Fruit fly (Drosophila melanogaster): ENCODE results near the gene Sfp24Bb.

The Sfp24Bb gene

DNA sequence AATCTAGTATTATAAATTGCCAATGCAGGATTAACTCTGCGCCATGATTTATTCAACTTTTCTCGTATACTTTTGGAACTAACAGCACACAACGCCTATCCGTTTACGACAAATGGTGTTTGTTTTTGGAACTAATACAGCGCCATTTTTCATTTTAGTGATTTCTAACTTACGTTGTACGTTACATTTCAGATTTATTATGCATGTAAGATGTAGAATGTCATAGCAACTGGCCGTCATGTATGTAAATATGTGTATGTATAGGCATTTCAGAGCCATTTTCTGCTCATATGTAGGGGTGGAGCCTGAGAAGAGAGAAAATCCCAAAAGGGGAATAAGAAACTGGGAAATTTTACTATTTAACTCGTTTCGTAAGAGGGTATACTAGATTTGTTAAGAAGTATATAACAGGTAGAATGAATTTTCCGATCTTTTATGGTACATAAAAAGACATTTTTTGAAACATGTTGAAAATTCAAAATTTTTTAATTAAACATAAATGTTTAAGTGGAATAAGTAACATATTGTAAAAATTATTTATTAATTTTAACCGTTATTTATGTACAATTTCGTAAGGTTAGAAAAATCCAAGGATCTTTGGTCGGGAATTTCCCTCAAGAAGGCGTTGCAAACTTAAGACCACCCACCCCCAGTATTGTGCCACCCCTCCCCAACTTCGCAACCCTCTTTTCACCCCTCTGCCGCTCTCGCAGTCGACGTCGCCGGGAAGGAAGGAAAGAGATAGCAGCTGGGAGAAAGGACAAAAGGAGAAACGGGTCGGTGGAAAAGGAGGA lies 12.0 kb downstream of the Sfp24Bb start (continued):
- TF ChIP-seq Hey (tag; optimal IDR thresholded peaks at IDR 0.05) = no peak
- TF ChIP-seq CG8359 (GFP tag; optimal IDR thresholded peaks at IDR 0.05; ENCODE audit: borderline replicate concordance) = no peak
- no peak for TF ChIP-seq pb (GFP tag; optimal IDR thresholded peaks at IDR 0.05)
- no peak for TF ChIP-seq Lim3 (GFP tag; IDR thresholded peaks at IDR 0.05)
- TF ChIP-seq Dbx (GFP tag; IDR thresholded peaks at IDR 0.05) = peak; percentile 81
- no peak for TF ChIP-seq hkb (optimal IDR thresholded peaks at IDR 0.05)
- TF ChIP-seq hkb (GFP tag; IDR thresholded peaks at IDR 0.05) = peak; percentile 34; the same call in 1 of the 2 replicates
- TF ChIP-seq CG10431 (GFP tag; optimal IDR thresholded peaks at IDR 0.05) = no peak
- TF ChIP-seq schlank (tag; optimal IDR thresholded peaks at IDR 0.05) = no peak
- TF ChIP-seq CG17568 (GFP tag; optimal IDR thresholded peaks at IDR 0.05) = no peak
- TF ChIP-seq CG8290 (GFP tag; optimal IDR thresholded peaks at IDR 0.05) = peak; percentile 66
- TF ChIP-seq CG8290 (tag; optimal IDR thresholded peaks at IDR 0.05) = peak in 1 of 2 experiments; percentile 87
- no peak for TF ChIP-seq Mad (GFP tag; optimal IDR thresholded peaks at IDR 0.05)
- no peak for TF ChIP-seq CG7372 (GFP tag; IDR thresholded peaks at IDR 0.05)
- TF ChIP-seq Dll (GFP tag; IDR thresholded peaks at IDR 0.05; ENCODE audit: partially characterized antibody) = no peak
- TF ChIP-seq pan (optimal IDR thresholded peaks at IDR 0.05) = no peak
- peak in 1 of 2 experiments; percentile 35 for TF ChIP-seq pan (GFP tag; optimal IDR thresholded peaks at IDR 0.05 in 1 of 2, IDR thresholded peaks at IDR 0.05 in 1 of 2)
- TF ChIP-seq CG4730 (GFP tag; IDR thresholded peaks at IDR 0.05) = peak; percentile 38; the same call in 1 of the 2 replicates
- peak; percentile 63; the same call in 1 of the 2 replicates for TF ChIP-seq CG9932 (GFP tag; IDR thresholded peaks at IDR 0.05)
- TF ChIP-seq yki (optimal IDR thresholded peaks at IDR 0.05) = peak; percentile 32
- TF ChIP-seq CG2116 (GFP tag; optimal IDR thresholded peaks at IDR 0.05) = no peak
- no peak for TF ChIP-seq fru (optimal IDR thresholded peaks at IDR 0.05)
- no peak for TF ChIP-seq hb (GFP tag; IDR thresholded peaks at IDR 0.05; ENCODE audit: partially characterized antibody)
- no peak for TF ChIP-seq emc (GFP tag; optimal IDR thresholded peaks at IDR 0.05)
- peak; percentile 15 for TF ChIP-seq CG3838 (GFP tag; optimal IDR thresholded peaks at IDR 0.05)
- TF ChIP-seq CG12391 (tag; optimal IDR thresholded peaks at IDR 0.05) = peak; percentile 40
- TF ChIP-seq psq (GFP tag; optimal IDR thresholded peaks at IDR 0.05) = no peak
- TF ChIP-seq sqz (GFP tag; optimal IDR thresholded peaks at IDR 0.05) = no peak
- peak; percentile 15; the same call in 1 of the 2 replicates for TF ChIP-seq HLH3B (GFP tag; IDR thresholded peaks at IDR 0.05)
- peak; percentile 58 for TF ChIP-seq CG12744 (GFP tag; optimal IDR thresholded peaks at IDR 0.05)
- peak; percentile 55 for TF ChIP-seq Myb (GFP tag; optimal IDR thresholded peaks at IDR 0.05)
- no peak for TF ChIP-seq ttk (GFP tag; IDR thresholded peaks at IDR 0.05)
- 0 out of 4 replicates have a peak, but pooled peaks have one; percentile 12 for TF ChIP-seq Gug (GFP tag; IDR thresholded peaks at IDR 0.05)
- no peak for TF ChIP-seq CG13775 (GFP tag; optimal IDR thresholded peaks at IDR 0.05)
- TF ChIP-seq CG8924 (tag; optimal IDR thresholded peaks at IDR 0.05) = peak; percentile 7
- no peak for TF ChIP-seq CG6654 (GFP tag; optimal IDR thresholded peaks at IDR 0.05)
- TF ChIP-seq lilli (GFP tag; optimal IDR thresholded peaks at IDR 0.05) = peak; percentile 32
- peak in 1 of 2 experiments; percentile 19 for TF ChIP-seq Hr51 (GFP tag; optimal IDR thresholded peaks at IDR 0.05)
- TF ChIP-seq Hr39 (optimal IDR thresholded peaks at IDR 0.05) = no peak
- no peak for TF ChIP-seq CG12299 (tag; optimal IDR thresholded peaks at IDR 0.05)
- TF ChIP-seq Sry-δ (GFP tag; optimal IDR thresholded peaks at IDR 0.05) = peak; percentile 50
- no peak for TF ChIP-seq D (optimal IDR thresholded peaks at IDR 0.05)
- no peak for TF ChIP-seq D (GFP tag; optimal IDR thresholded peaks at IDR 0.05)
- TF ChIP-seq bsh (GFP tag; optimal IDR thresholded peaks at IDR 0.05) = peak in 1 of 2 experiments; percentile 39
- no peak for TF ChIP-seq nerfin-2 (GFP tag; IDR thresholded peaks at IDR 0.05; ENCODE audit: partially characterized antibody)
- no peak for TF ChIP-seq CG11398 (GFP tag; optimal IDR thresholded peaks at IDR 0.05)
- TF ChIP-seq CG6791 (GFP tag; IDR thresholded peaks at IDR 0.05; ENCODE audit: partially characterized antibody) = peak; percentile 46; the same call in 2 of the 3 replicates
- TF ChIP-seq Stat92E (GFP tag; optimal IDR thresholded peaks at IDR 0.05) = peak in 1 of 3 experiments; percentile 50
- TF ChIP-seq CG17186 (GFP tag; optimal IDR thresholded peaks at IDR 0.05) = no peak
- no peak for TF ChIP-seq Scr (GFP tag; IDR thresholded peaks at IDR 0.05; ENCODE audit: partially characterized antibody)

Data from whole organism, embryonic.